Worm (Caenorhabditis elegans): ENCODE measurements around the gene ttbk-7.

ttbk-7 gene

ce11 chrV:12895772-12896171, at the start of gene ttbk-7:
Gene ttbk-7, minus strand, starts transcription at chrV:12895872.
- TF ChIP-seq pqm-1 (tag; optimal IDR thresholded peaks at IDR 0.05) (no peak), unc-62 (GFP tag; optimal IDR thresholded peaks at IDR 0.05 in 1 of 2) (peak in 1 of 2 experiments; percentile 61), unc-62 (tag; optimal IDR thresholded peaks at IDR 0.05) (no peak)

ce11 chrV:12944775-12945174, 49.1 kb upstream of the ttbk-7 start, which contains the start of gene grl-2:
Gene grl-2, plus strand, starts transcription at chrV:12945075.
- TF ChIP-seq T26A8.4 (GFP tag; IDR thresholded peaks at IDR 0.05) (no peak), ztf-11 (tag; optimal IDR thresholded peaks at IDR 0.05) (no peak)

ce11 chrV:12944229-12944628, 48.6 kb upstream of the ttbk-7 start, which contains the start of gene T16G1.3:
Gene T16G1.3, minus strand, starts transcription at chrV:12944329.
- TF ChIP-seq F10B5.3 (tag; optimal IDR thresholded peaks at IDR 0.05) = no peak
- TF ChIP-seq nhr-10 (tag; optimal IDR thresholded peaks at IDR 0.05) = no peak
- TF ChIP-seq sdz-12 (GFP tag; optimal IDR thresholded peaks at IDR 0.05) = no peak
- TF ChIP-seq ama-1 (optimal IDR thresholded peaks at IDR 0.05) = no peak
- no peak for TF ChIP-seq mxl-3 (GFP tag; optimal IDR thresholded peaks at IDR 0.05)
- TF ChIP-seq saeg-2 (GFP tag; IDR thresholded peaks at IDR 0.05) = no peak
- TF ChIP-seq nhr-28 (tag; optimal IDR thresholded peaks at IDR 0.05) = no peak
- TF ChIP-seq nhr-102 (tag; optimal IDR thresholded peaks at IDR 0.05) = no peak
- no peak for TF ChIP-seq zag-1 (tag; optimal IDR thresholded peaks at IDR 0.05)
- TF ChIP-seq rbr-2 (tag; optimal IDR thresholded peaks at IDR 0.05) = no peak
- TF ChIP-seq dve-1 (tag; optimal IDR thresholded peaks at IDR 0.05; ENCODE audit: insufficient read depth) = no peak
- no peak for TF ChIP-seq zfp-3 (GFP tag; conservative IDR thresholded peaks at IDR 0.05)
- no peak for TF ChIP-seq nhr-11 (tag; optimal IDR thresholded peaks at IDR 0.05)
- TF ChIP-seq Y75B8A.6 (GFP tag; IDR thresholded peaks at IDR 0.05) = no peak
- no peak for TF ChIP-seq ztf-11 (tag; optimal IDR thresholded peaks at IDR 0.05)
- TF ChIP-seq mep-1 (tag; optimal IDR thresholded peaks at IDR 0.05) = no peak
- TF ChIP-seq php-3 (GFP tag; IDR thresholded peaks at IDR 0.05) = no peak
- TF ChIP-seq unc-130 (GFP tag; optimal IDR thresholded peaks at IDR 0.05) = no peak

ce11 chrV:12943399-12943798, 47.7 kb upstream of the ttbk-7 start:
- TF ChIP-seq lin-15B (tag; optimal IDR thresholded peaks at IDR 0.05) = no peak
- peak in 1 of 2 experiments; percentile 92 for TF ChIP-seq unc-62 (GFP tag; optimal IDR thresholded peaks at IDR 0.05 in 1 of 2)
- TF ChIP-seq unc-62 (tag; optimal IDR thresholded peaks at IDR 0.05) = no peak

- TF ChIP-seq hlh-30 (tag; optimal IDR thresholded peaks at IDR 0.05; ENCODE audit: insufficient read depth) (peak; percentile 46), F26F4.8 (GFP tag; conservative IDR thresholded peaks at IDR 0.05) (no peak), daf-16 (GFP tag; optimal IDR thresholded peaks at IDR 0.05) (no peak), daf-16 (tag; optimal IDR thresholded peaks at IDR 0.05) (peak; percentile 51), php-3 (GFP tag; IDR thresholded peaks at IDR 0.05) (no peak), F49E8.2 (tag; optimal IDR thresholded peaks at IDR 0.05; ENCODE audit: borderline replicate concordance) (no peak), nhr-28 (tag; optimal IDR thresholded peaks at IDR 0.05) (peak; percentile 11)
These were observed 46.3 kb upstream of the ttbk-7 start, which contains the start of gene T16G1.4 for ce11 chrV:12941797-12942474. Gene T16G1.4, minus strand, starts transcription at chrV:12941847.

ce11 chrV:12939434-12939833, 43.8 kb upstream of the ttbk-7 start, which contains the start of gene T16G1.5:
Gene T16G1.5, minus strand, starts transcription at chrV:12939552.
- TF ChIP-seq nhr-28 (tag; optimal IDR thresholded peaks at IDR 0.05) = peak; percentile 58
- TF ChIP-seq nhr-77 (tag; optimal IDR thresholded peaks at IDR 0.05) = peak; percentile 36
- peak; percentile 88 for TF ChIP-seq zip-2 (tag; optimal IDR thresholded peaks at IDR 0.05)
- no peak for TF ChIP-seq nhr-41 (GFP tag; IDR thresholded peaks at IDR 0.05)
- TF ChIP-seq zfp-2 (tag; optimal IDR thresholded peaks at IDR 0.05) = no peak
- TF ChIP-seq dmd-6 (GFP tag; IDR thresholded peaks at IDR 0.05) = 0 out of 2 replicates have a peak, but pooled peaks have one; percentile 23
- TF ChIP-seq daf-16 (GFP tag; optimal IDR thresholded peaks at IDR 0.05) = no peak
- TF ChIP-seq daf-16 (tag; optimal IDR thresholded peaks at IDR 0.05) = peak; percentile 76
- peak; percentile 40 for TF ChIP-seq pqm-1 (tag; optimal IDR thresholded peaks at IDR 0.05)
